Fruit fly (Drosophila melanogaster): Measurements from ENCODE around the gene CG32512.

The CG32512 gene

dm6 chrX:21045448-21045941 is 21.8 kb downstream of the CG32512 start (continued):
- TF ChIP-seq z (GFP tag; IDR thresholded peaks at IDR 0.05) = no peak
- peak; percentile 47 for TF ChIP-seq dm (GFP tag; optimal IDR thresholded peaks at IDR 0.05)
- TF ChIP-seq CG9609 (GFP tag; optimal IDR thresholded peaks at IDR 0.05) = no peak
- TF ChIP-seq stc (GFP tag; IDR thresholded peaks at IDR 0.05) = peak; percentile 40; the same call in 1 of the 2 replicates
- peak; percentile 33; the same call in 1 of the 2 replicates for TF ChIP-seq CG6689 (GFP tag; IDR thresholded peaks at IDR 0.05)
- no peak for TF ChIP-seq pan (optimal IDR thresholded peaks at IDR 0.05)
- no peak for TF ChIP-seq pan (GFP tag; optimal IDR thresholded peaks at IDR 0.05 in 1 of 2, IDR thresholded peaks at IDR 0.05 in 1 of 2)
- TF ChIP-seq vvl (GFP tag; IDR thresholded peaks at IDR 0.05) = peak; percentile 60; the same call in 1 of the 2 replicates
- no peak for TF ChIP-seq CG9437 (GFP tag; optimal IDR thresholded peaks at IDR 0.05)
- peak; percentile 51 for TF ChIP-seq D19A (tag; optimal IDR thresholded peaks at IDR 0.05)
- TF ChIP-seq mam (GFP tag; optimal IDR thresholded peaks at IDR 0.05) = no peak
- TF ChIP-seq CG33213 (GFP tag; optimal IDR thresholded peaks at IDR 0.05) = no peak
- no peak for TF ChIP-seq CG3065 (GFP tag; optimal IDR thresholded peaks at IDR 0.05)
- peak; percentile 62 for TF ChIP-seq twi (tag; optimal IDR thresholded peaks at IDR 0.05)
- TF ChIP-seq Scr (GFP tag; IDR thresholded peaks at IDR 0.05; ENCODE audit: partially characterized antibody) = no peak
- TF ChIP-seq esg (GFP tag; conservative IDR thresholded peaks at IDR 0.05) = 0 out of 2 replicates have a peak, but pooled peaks have one; percentile 24
- no peak for TF ChIP-seq row (GFP tag; IDR thresholded peaks at IDR 0.05)
- peak; percentile 72 for TF ChIP-seq Deaf1 (tag; optimal IDR thresholded peaks at IDR 0.05)
- TF ChIP-seq CG3407 (GFP tag; optimal IDR thresholded peaks at IDR 0.05) = no peak
- TF ChIP-seq ewg (GFP tag; optimal IDR thresholded peaks at IDR 0.05) = no peak
- TF ChIP-seq CG7839 (tag; optimal IDR thresholded peaks at IDR 0.05) = peak; percentile 50
- TF ChIP-seq CoRest (tag; optimal IDR thresholded peaks at IDR 0.05) = peak; percentile 17
- no peak for TF ChIP-seq her (GFP tag; optimal IDR thresholded peaks at IDR 0.05)
- no peak for TF ChIP-seq en (GFP tag; optimal IDR thresholded peaks at IDR 0.05)
- peak; percentile 71 for TF ChIP-seq Blimp-1 (GFP tag; optimal IDR thresholded peaks at IDR 0.05)
- peak; percentile 51 for TF ChIP-seq phol (tag; optimal IDR thresholded peaks at IDR 0.05)
- TF ChIP-seq salm (tag; optimal IDR thresholded peaks at IDR 0.05) = no peak
- TF ChIP-seq CG13296 (GFP tag; optimal IDR thresholded peaks at IDR 0.05) = no peak
- no peak for TF ChIP-seq CG12236 (GFP tag; optimal IDR thresholded peaks at IDR 0.05)
- no peak for TF ChIP-seq fru (optimal IDR thresholded peaks at IDR 0.05)
- TF ChIP-seq CG10431 (GFP tag; optimal IDR thresholded peaks at IDR 0.05) = no peak
- no peak for TF ChIP-seq lmd (GFP tag; IDR thresholded peaks at IDR 0.05)
- TF ChIP-seq Sin3A (optimal IDR thresholded peaks at IDR 0.05) = no peak
- no peak for TF ChIP-seq shn (GFP tag; optimal IDR thresholded peaks at IDR 0.05)
- TF ChIP-seq Ptx1 (GFP tag; IDR thresholded peaks at IDR 0.05) = no peak
- 0 out of 3 replicates have a peak, but pooled peaks have one; percentile 20 for TF ChIP-seq ci (GFP tag; IDR thresholded peaks at IDR 0.05)
- TF ChIP-seq CG2875 (GFP tag; optimal IDR thresholded peaks at IDR 0.05) = peak; percentile 3
- no peak for TF ChIP-seq CG5180 (GFP tag; optimal IDR thresholded peaks at IDR 0.05)
- TF ChIP-seq CG16779 (GFP tag; IDR thresholded peaks at IDR 0.05) = no peak
- TF ChIP-seq Gug (GFP tag; IDR thresholded peaks at IDR 0.05) = no peak
- peak; percentile 46; the same call in 1 of the 3 replicates for TF ChIP-seq CG17361 (GFP tag; IDR thresholded peaks at IDR 0.05)
- no peak for TF ChIP-seq Nf-YB (GFP tag; optimal IDR thresholded peaks at IDR 0.05)
- peak; percentile 7 for TF ChIP-seq MTF-1 (GFP tag; optimal IDR thresholded peaks at IDR 0.05; ENCODE audit: borderline replicate concordance)
- TF ChIP-seq Abd-B (GFP tag; optimal IDR thresholded peaks at IDR 0.05) = no peak
- no peak for TF ChIP-seq fd102C (GFP tag; optimal IDR thresholded peaks at IDR 0.05)
- no peak for TF ChIP-seq Lhr (GFP tag; optimal IDR thresholded peaks at IDR 0.05)
- TF ChIP-seq p53 (GFP tag; optimal IDR thresholded peaks at IDR 0.05) = no peak
- TF ChIP-seq Med (GFP tag) = peak; percentile 50
- TF ChIP-seq cwo (GFP tag; optimal IDR thresholded peaks at IDR 0.05) = no peak
- no peak for TF ChIP-seq dati (GFP tag; IDR thresholded peaks at IDR 0.05)
- TF ChIP-seq CG17385 (GFP tag; optimal IDR thresholded peaks at IDR 0.05) = no peak
- TF ChIP-seq CG8359 (GFP tag; optimal IDR thresholded peaks at IDR 0.05; ENCODE audit: borderline replicate concordance) = no peak

Measured in whole organism, embryonic.